Worm (Caenorhabditis elegans) whole organism, late embryonic: ENCODE measurements around the gene T21B6.3.

Experiments used
- T23F11.4 ChIP-seq: fragments of 200-800 bp; sonication (Bioruptor generic); optimal IDR thresholded peaks from 2 replicates; lab custom pipeline; 2018; ENCODE audit warnings: mild to moderate bottlenecking, missing genetic modification characterization, missing compliant biosample characterization
- ahr-1 ChIP-seq: sonication (generic microtip); optimal IDR thresholded peaks from 2 replicates; lab custom pipeline; 2016; ENCODE audit warnings: missing genetic modification characterization, missing compliant biosample characterization
- ama-1 ChIP-seq: fragments of 150-350 bp; optimal IDR thresholded peaks from 2 replicates; lab custom pipeline; 2014
- ceh-2 ChIP-seq: sonication (generic microtip); optimal IDR thresholded peaks from 2 replicates; lab custom pipeline; 2016; ENCODE audit warnings: missing genotype, missing genetic modification characterization, missing compliant biosample characterization
- ceh-22 ChIP-seq: sonication (generic microtip); optimal IDR thresholded peaks from 2 replicates; lab custom pipeline; 2017; ENCODE audit warnings: missing biosample characterization, missing genetic modification characterization
- ceh-31 ChIP-seq: sonication (generic microtip); optimal IDR thresholded peaks from 2 replicates; lab custom pipeline; 2016; ENCODE audit warnings: missing genetic modification characterization, missing compliant biosample characterization
- elt-2 ChIP-seq: sonication (generic microtip); optimal IDR thresholded peaks from 2 replicates; lab custom pipeline; 2016; ENCODE audit warnings: missing genetic modification reagents, missing genetic modification characterization, missing compliant biosample characterization
- madf-2 ChIP-seq: sonication (generic microtip); optimal IDR thresholded peaks from 2 replicates; lab custom pipeline; 2017; ENCODE audit warnings: missing genetic modification characterization, missing compliant biosample characterization
- mec-3 ChIP-seq: sonication (generic microtip); optimal IDR thresholded peaks from 2 replicates; lab custom pipeline; 2016; ENCODE audit warnings: borderline replicate concordance, missing genetic modification characterization, missing compliant biosample characterization
- unc-3 ChIP-seq, 2 experiments: fragments of 200-800 bp in 1 of 2; sonication (Bioruptor generic) in 1 of 2; sonication (generic microtip) in 1 of 2; conservative IDR thresholded peaks in 1 of 2; optimal IDR thresholded peaks in 1 of 2; 2 replicates each; pipeline versions ENCODE4 v1.3.6 to Lab custom; 2016 to 2022; ENCODE audit warnings: missing compliant biosample characterization in 2 of 2, missing genetic modification characterization in 2 of 2, missing genetic modification reagents in 1 of 2

DNA sequence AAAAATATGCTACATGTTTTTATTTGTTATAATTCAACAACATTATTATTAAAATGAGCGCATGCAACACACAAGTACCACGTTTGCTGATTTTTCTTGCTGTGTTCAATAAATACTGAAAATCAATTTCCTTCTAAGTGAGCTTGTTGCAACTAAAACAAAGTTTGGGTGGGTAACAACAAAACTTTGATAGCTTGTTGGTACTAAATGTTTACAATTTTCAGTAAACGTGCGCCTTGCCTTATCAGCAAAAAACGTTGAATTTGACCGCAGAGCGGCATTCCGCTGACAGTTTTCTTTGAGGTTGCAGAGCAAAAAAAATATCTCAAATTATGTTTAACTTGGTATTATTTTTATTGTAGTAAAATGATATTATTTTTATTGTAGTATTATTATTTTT is 32.6 kb upstream of the T21B6.3 start:
- TF ChIP-seq ceh-22 (no peak), elt-2 (tag; lab: Kevin White, UChicago) (no peak), ceh-31 (tag; lab: Kevin White, UChicago) (no peak), ceh-2 (tag; lab: Kevin White, UChicago) (no peak), ahr-1 (tag; lab: Kevin White, UChicago) (no peak), T23F11.4 (GFP tag; lab: Kevin White, UChicago) (no peak), madf-2 (no peak), mec-3 (tag; lab: Kevin White, UChicago) (no peak), ama-1 (no peak), unc-3 (GFP tag; conservative IDR thresholded peaks at IDR 0.05; lab: Robert Waterston, UW) (no peak), unc-3 (tag; optimal IDR thresholded peaks at IDR 0.05; lab: Kevin White, UChicago) (no peak)
